Fruit fly (Drosophila melanogaster): ENCODE data around the gene Lectin-galC1.
A peak's percentile ranks its signal among the peaks of the same experiment; 100 is the strongest.

The Lectin-galC1 gene

dm6 chr2L:19444734-19445140, 27.5 kb downstream of the Lectin-galC1 start, which contains the start of gene Hs2st (continued):
- TF ChIP-seq CG7745 (tag; optimal IDR thresholded peaks at IDR 0.05) (no peak), CG6791 (GFP tag; IDR thresholded peaks at IDR 0.05; ENCODE audit: partially characterized antibody) (no peak), Bgb (GFP tag; IDR thresholded peaks at IDR 0.05; ENCODE audit: partially characterized antibody) (0 out of 2 replicates have a peak, but pooled peaks have one; percentile 17), sisA (GFP tag; IDR thresholded peaks at IDR 0.05) (peak; percentile 96), zen (tag; optimal IDR thresholded peaks at IDR 0.05) (peak; percentile 90), Hmr (GFP tag; optimal IDR thresholded peaks at IDR 0.05) (peak; percentile 95), unc-4 (GFP tag; IDR thresholded peaks at IDR 0.05; ENCODE audit: partially characterized antibody) (0 out of 2 replicates have a peak, but pooled peaks have one; percentile 44), CG14014 (GFP tag; IDR thresholded peaks at IDR 0.05) (peak; percentile 92), Dll (GFP tag; IDR thresholded peaks at IDR 0.05; ENCODE audit: partially characterized antibody) (peak; percentile 47; the same call in 2 of the 4 replicates), Hand (GFP tag; optimal IDR thresholded peaks at IDR 0.05) (peak; percentile 41), CG9797 (GFP tag; optimal IDR thresholded peaks at IDR 0.05) (peak; percentile 84), ac (GFP tag; optimal IDR thresholded peaks at IDR 0.05) (peak; percentile 59), so (GFP tag; IDR thresholded peaks at IDR 0.05) (peak; percentile 89; the same call in 1 of the 3 replicates), CG9727 (GFP tag; optimal IDR thresholded peaks at IDR 0.05) (peak; percentile 89), ssp (GFP tag; IDR thresholded peaks at IDR 0.05) (peak; percentile 90), pita (GFP tag; optimal IDR thresholded peaks at IDR 0.05) (no peak), pnt (GFP tag; optimal IDR thresholded peaks at IDR 0.05) (peak; percentile 95), Vsx1 (GFP tag; optimal IDR thresholded peaks at IDR 0.05) (no peak), CG11696 (GFP tag; IDR thresholded peaks at IDR 0.05) (peak; percentile 55), Dref (GFP tag; IDR thresholded peaks at IDR 0.05) (peak; percentile 44; the same call in 1 of the 2 replicates), tin (GFP tag; optimal IDR thresholded peaks at IDR 0.05) (peak; percentile 95), bsh (GFP tag; optimal IDR thresholded peaks at IDR 0.05) (peak; percentile 34 to 86), CG4360 (GFP tag; IDR thresholded peaks at IDR 0.05) (no peak), fd3F (GFP tag; optimal IDR thresholded peaks at IDR 0.05) (peak; percentile 88), H15 (GFP tag; IDR thresholded peaks at IDR 0.05) (peak; percentile 92), luna (GFP tag; optimal IDR thresholded peaks at IDR 0.05) (peak; percentile 83), PHDP (tag; optimal IDR thresholded peaks at IDR 0.05) (peak; percentile 86), eve (GFP tag; optimal IDR thresholded peaks at IDR 0.05) (peak in 1 of 2 experiments; percentile 81), inv (GFP tag; IDR thresholded peaks at IDR 0.05; ENCODE audit: partially characterized antibody) (peak; percentile 29; the same call in 1 of the 2 replicates), Hey (tag; optimal IDR thresholded peaks at IDR 0.05) (peak; percentile 77), chif (GFP tag; optimal IDR thresholded peaks at IDR 0.05) (peak; percentile 95), CG1603 (tag; optimal IDR thresholded peaks at IDR 0.05) (peak; percentile 96), B-H1 (GFP tag; IDR thresholded peaks at IDR 0.05) (peak; percentile 84; the same call in 2 of the 3 replicates), jumu (GFP tag; optimal IDR thresholded peaks at IDR 0.05) (peak; percentile 97), cwo (GFP tag; optimal IDR thresholded peaks at IDR 0.05) (peak; percentile 75), lmd (GFP tag; IDR thresholded peaks at IDR 0.05) (peak; percentile 96), pho (GFP tag; optimal IDR thresholded peaks at IDR 0.05) (peak; percentile 96), CG10321 (GFP tag; IDR thresholded peaks at IDR 0.05) (peak; percentile 57; the same call in 1 of the 2 replicates), kni (GFP tag; optimal IDR thresholded peaks at IDR 0.05) (peak; percentile 76), Ada2b (GFP tag; IDR thresholded peaks at IDR 0.05) (peak; percentile 90), CG14860 (GFP tag; IDR thresholded peaks at IDR 0.05; ENCODE audit: partially characterized antibody) (no peak), dmrt99B (tag; optimal IDR thresholded peaks at IDR 0.05) (peak; percentile 86), caup (GFP tag; optimal IDR thresholded peaks at IDR 0.05; ENCODE audit: severe bottlenecking) (peak; percentile 92), wor (GFP tag; IDR thresholded peaks at IDR 0.05) (peak; percentile 89), yki (optimal IDR thresholded peaks at IDR 0.05) (no peak), CG33213 (GFP tag; optimal IDR thresholded peaks at IDR 0.05) (peak; percentile 93), Gsc (GFP tag; IDR thresholded peaks at IDR 0.05) (peak; percentile 87), repo (GFP tag; optimal IDR thresholded peaks at IDR 0.05) (peak; percentile 89), CG14965 (GFP tag; optimal IDR thresholded peaks at IDR 0.05; ENCODE audit: borderline replicate concordance) (peak; percentile 15)

Data from whole organism, embryonic.